Worm (Caenorhabditis elegans): ENCODE results near the gene srbc-21.

DNA sequence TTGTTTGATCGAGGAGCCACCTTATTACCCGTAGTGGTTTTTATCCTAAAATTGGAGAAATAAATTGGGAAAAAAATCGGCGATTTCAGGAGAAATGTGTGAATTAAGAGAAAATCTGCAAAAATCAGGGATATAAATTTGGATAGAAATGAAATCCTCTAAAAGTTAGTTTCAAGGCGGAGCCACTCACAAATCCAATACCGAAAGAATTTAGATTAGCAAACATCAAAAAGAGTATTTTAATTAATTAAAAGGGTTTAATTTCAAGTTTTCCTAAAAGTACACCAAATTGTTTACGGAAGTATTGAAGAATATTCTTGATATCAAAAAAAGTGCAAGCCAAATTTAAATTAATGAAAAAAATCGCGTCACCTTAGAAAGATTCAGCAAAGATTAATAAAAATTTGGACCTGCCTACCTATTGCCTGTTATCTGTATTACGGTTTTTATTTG is 33.4 kb upstream of the srbc-21 start, which contains the start of gene F22F7.8:
- TF ChIP-seq scrt-1 (GFP tag; IDR thresholded peaks at IDR 0.05) (no peak), ama-1 (optimal IDR thresholded peaks at IDR 0.05) (no peak), tra-4 (tag; optimal IDR thresholded peaks at IDR 0.05) (no peak), hmbx-1 (tag; optimal IDR thresholded peaks at IDR 0.05) (no peak), tbx-11 (GFP tag; IDR thresholded peaks at IDR 0.05) (no peak), sea-1 (GFP tag; conservative IDR thresholded peaks at IDR 0.05) (no peak), pes-1 (GFP tag; IDR thresholded peaks at IDR 0.05) (no peak), hmg-4 (GFP tag; optimal IDR thresholded peaks at IDR 0.05) (no peak), ceh-13 (GFP tag; optimal IDR thresholded peaks at IDR 0.05) (no peak), ets-7 (tag; optimal IDR thresholded peaks at IDR 0.05) (no peak), hnd-1 (tag; optimal IDR thresholded peaks at IDR 0.05) (no peak)

Data from whole organism, early embryonic.